Worm (Caenorhabditis elegans): Measurements from ENCODE around the gene jmjd-1.1.

The jmjd-1.1 gene

ce11 chrII:11810436-11810835 is 4.1 kb downstream of the jmjd-1.1 start, which contains the start of gene F43G6.7:
Gene F43G6.7, plus strand, starts transcription at chrII:11810790.
- TF ChIP-seq unc-62 (GFP tag; optimal IDR thresholded peaks at IDR 0.05) (no peak), efl-1 (GFP tag; optimal IDR thresholded peaks at IDR 0.05) (peak; percentile 68), aptf-2 (GFP tag; conservative IDR thresholded peaks at IDR 0.05) (peak; percentile 96), zfh-2 (GFP tag; conservative IDR thresholded peaks at IDR 0.05) (0 out of 2 replicates have a peak, but pooled peaks have one; percentile 21), xnd-1 (tag; optimal IDR thresholded peaks at IDR 0.05) (peak; percentile 10), aptf-3 (GFP tag; IDR thresholded peaks at IDR 0.05) (0 out of 2 replicates have a peak, but pooled peaks have one; percentile 80), madf-6 (GFP tag; IDR thresholded peaks at IDR 0.05) (peak; percentile 78), madf-8 (GFP tag; conservative IDR thresholded peaks at IDR 0.05) (peak; percentile 66), lin-40 (tag; optimal IDR thresholded peaks at IDR 0.05) (no peak)

- TF ChIP-seq mxl-1 (tag; optimal IDR thresholded peaks at IDR 0.05) (no peak), zfh-2 (GFP tag; conservative IDR thresholded peaks at IDR 0.05) (peak; percentile 57; the same call in 1 of the 2 replicates), K11D2.4 (GFP tag; IDR thresholded peaks at IDR 0.05) (no peak), egrh-3 (GFP tag; IDR thresholded peaks at IDR 0.05) (peak; percentile 20; the same call in 1 of the 2 replicates), C06A6.2 (GFP tag; conservative IDR thresholded peaks at IDR 0.05) (no peak)
Observed at ce11 chrII:11811241-11811640, 4.9 kb downstream of the jmjd-1.1 start.

ce11 chrII:11813895-11814369 is 7.6 kb downstream of the jmjd-1.1 start, which contains the start of gene F43G6.8:
Gene F43G6.8, minus strand, starts transcription at chrII:11814092.
- 0 out of 2 replicates have a peak, but pooled peaks have one; percentile 42 for TF ChIP-seq dox-1 (GFP tag; IDR thresholded peaks at IDR 0.05)
- peak; percentile 29 for TF ChIP-seq K12H6.12 (tag; optimal IDR thresholded peaks at IDR 0.05)
- TF ChIP-seq ztf-3 (GFP tag; optimal IDR thresholded peaks at IDR 0.05), result no peak
- TF ChIP-seq athp-1 (tag; optimal IDR thresholded peaks at IDR 0.05), result no peak
- no peak for TF ChIP-seq ceh-91 (GFP tag; IDR thresholded peaks at IDR 0.05)
- TF ChIP-seq egrh-3 (GFP tag; IDR thresholded peaks at IDR 0.05), result no peak
- TF ChIP-seq lin-35 (GFP tag; optimal IDR thresholded peaks at IDR 0.05), result no peak
- TF ChIP-seq mel-28 (tag; optimal IDR thresholded peaks at IDR 0.05; ENCODE audit: borderline replicate concordance), result peak; percentile 28
- no peak for TF ChIP-seq Y79H2A.3 (GFP tag; conservative IDR thresholded peaks at IDR 0.05)
- peak; percentile 80 for TF ChIP-seq attf-5 (GFP tag; optimal IDR thresholded peaks at IDR 0.05)
- TF ChIP-seq aptf-2 (GFP tag; conservative IDR thresholded peaks at IDR 0.05), result no peak
- TF ChIP-seq ztf-18 (tag; optimal IDR thresholded peaks at IDR 0.05), result peak; percentile 6
- TF ChIP-seq mcd-1 (GFP tag; IDR thresholded peaks at IDR 0.05), result peak; percentile 45; the same call in 1 of the 2 replicates
- TF ChIP-seq ekl-4 (GFP tag; IDR thresholded peaks at IDR 0.05), result no peak
- no peak for TF ChIP-seq Y56A3A.18 (GFP tag; IDR thresholded peaks at IDR 0.05)
- TF ChIP-seq rcor-1 (GFP tag; IDR thresholded peaks at IDR 0.05), result 0 out of 2 replicates have a peak, but pooled peaks have one; percentile 14
- peak; percentile 83 for TF ChIP-seq ama-1 (optimal IDR thresholded peaks at IDR 0.05)
- no peak for TF ChIP-seq ama-1 (GFP tag; optimal IDR thresholded peaks at IDR 0.05)
- peak; percentile 35; the same call in 1 of the 2 replicates for TF ChIP-seq zfh-2 (GFP tag; conservative IDR thresholded peaks at IDR 0.05)
- TF ChIP-seq let-607 (tag; optimal IDR thresholded peaks at IDR 0.05), result no peak
- TF ChIP-seq hmg-20 (GFP tag; IDR thresholded peaks at IDR 0.05), result no peak
- TF ChIP-seq pbrm-1 (GFP tag; IDR thresholded peaks at IDR 0.05), result peak; percentile 59
- no peak for TF ChIP-seq aptf-3 (GFP tag; IDR thresholded peaks at IDR 0.05)
- no peak for TF ChIP-seq egl-44 (GFP tag; IDR thresholded peaks at IDR 0.05)
- TF ChIP-seq hmg-1.2 (GFP tag; IDR thresholded peaks at IDR 0.05), result peak; percentile 80

- TF ChIP-seq tlf-1 (GFP tag; optimal IDR thresholded peaks at IDR 0.05), result no peak
- no peak for TF ChIP-seq nhr-120 (GFP tag; IDR thresholded peaks at IDR 0.05)
- no peak for TF ChIP-seq ztf-6 (GFP tag; IDR thresholded peaks at IDR 0.05)
- TF ChIP-seq ztf-22 (GFP tag; optimal IDR thresholded peaks at IDR 0.05), result no peak
- TF ChIP-seq ztf-3 (GFP tag; optimal IDR thresholded peaks at IDR 0.05), result no peak
- TF ChIP-seq dpl-1 (GFP tag; optimal IDR thresholded peaks at IDR 0.05), result no peak
- TF ChIP-seq madf-6 (GFP tag; IDR thresholded peaks at IDR 0.05), result no peak
- TF ChIP-seq B0336.3 (GFP tag; IDR thresholded peaks at IDR 0.05), result no peak
- no peak for TF ChIP-seq mcd-1 (GFP tag; IDR thresholded peaks at IDR 0.05)
- no peak for TF ChIP-seq mxl-1 (tag; optimal IDR thresholded peaks at IDR 0.05)
- TF ChIP-seq mel-28 (tag; optimal IDR thresholded peaks at IDR 0.05; ENCODE audit: borderline replicate concordance), result no peak
- TF ChIP-seq Y56A3A.18 (GFP tag; IDR thresholded peaks at IDR 0.05), result no peak
- TF ChIP-seq unc-130 (GFP tag; optimal IDR thresholded peaks at IDR 0.05), result no peak
- no peak for TF ChIP-seq lir-1 (GFP tag; conservative IDR thresholded peaks at IDR 0.05)
Observed at ce11 chrII:11816014-11816413, 9.7 kb downstream of the jmjd-1.1 start.
